Worm (Caenorhabditis elegans) whole organism, L4/young adult: Measurements from ENCODE around the gene F07C6.6.

Source experiments
- dao-5 ChIP-seq: sonication (generic microtip); optimal IDR thresholded peaks from 2 replicates; lab custom pipeline; 2016; ENCODE audit warnings: missing genotype, missing genetic modification characterization, moderate library complexity, missing compliant biosample characterization
- him-1 ChIP-seq: sonication (generic microtip); optimal IDR thresholded peaks from 2 replicates; lab custom pipeline; 2016; ENCODE audit warnings: missing genotype, missing genetic modification reagents, missing genetic modification characterization, missing compliant biosample characterization

- no peak for TF ChIP-seq dao-5 (tag; lab: Kevin White, UChicago)
- no peak for TF ChIP-seq him-1
These were observed 32.7 kb downstream of the F07C6.6 start, which contains the start of gene M02B1.4 for ce11 chrIV:12825304-12825703.
